Worm (Caenorhabditis elegans): ENCODE measurements around the gene sgo-1.
A peak's percentile ranks its signal among the peaks of the same experiment; 100 is the strongest.

The sgo-1 gene

DNA sequence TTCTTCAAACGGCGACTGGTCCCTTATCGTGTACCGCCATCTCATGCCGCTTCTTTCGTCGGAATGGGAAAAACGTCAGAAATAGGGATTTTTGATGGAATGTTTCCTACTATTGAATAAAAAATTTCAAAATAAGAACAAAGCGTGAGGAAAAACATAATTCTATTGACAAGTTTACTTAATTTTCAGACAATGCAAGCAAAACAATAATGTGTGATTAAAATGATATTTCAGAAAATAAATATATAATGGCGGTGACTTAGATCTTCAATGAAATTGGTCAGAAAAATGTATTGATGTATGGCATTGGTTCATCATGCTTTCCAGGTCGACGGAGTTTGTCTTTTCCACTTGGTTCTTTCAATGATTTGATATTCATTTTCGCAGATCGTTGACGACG is 1.6 kb downstream of the sgo-1 start, which contains the start of gene ntp-1:
ntp-1 (minus strand) TSS at position 101 of the 400 bp plus-strand sequence.
- TF ChIP-seq ztf-23 (GFP tag; IDR thresholded peaks at IDR 0.05) = no peak

DNA sequence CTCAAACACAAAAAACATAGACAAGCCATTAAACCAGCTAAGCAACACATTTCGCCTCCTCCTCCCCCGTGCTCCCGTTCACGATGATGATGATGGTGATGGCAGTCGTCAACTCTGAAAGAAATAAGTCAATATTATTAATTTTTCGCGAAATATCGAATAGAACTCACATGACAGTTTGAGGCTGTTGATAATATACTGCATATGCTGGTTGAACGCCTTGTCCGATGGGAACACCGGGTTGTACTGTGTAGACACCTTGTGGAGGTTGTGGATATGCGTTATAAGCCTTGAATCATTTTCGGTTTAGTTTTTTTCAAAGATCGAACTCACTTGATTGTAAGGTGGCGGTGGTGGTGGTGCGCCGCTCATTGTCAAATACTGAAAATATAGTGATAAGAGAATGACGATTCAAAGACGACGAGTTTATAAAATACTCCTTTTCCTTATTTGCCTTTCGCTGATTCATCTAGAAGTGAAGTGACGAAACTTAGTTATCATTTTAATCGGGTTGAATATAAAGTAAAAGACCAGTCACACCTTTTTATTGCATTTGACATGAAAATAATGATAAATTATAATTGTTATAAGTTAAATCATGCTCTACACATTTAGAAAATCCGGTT is 4.3 kb downstream of the sgo-1 start, which contains the start of gene C33H5.13:
C33H5.13 (minus strand) TSS at position 443 of the 626 bp plus-strand sequence.
- TF ChIP-seq ztf-29 (GFP tag; IDR thresholded peaks at IDR 0.05) (no peak), tab-1 (GFP tag; IDR thresholded peaks at IDR 0.05) (no peak)

DNA sequence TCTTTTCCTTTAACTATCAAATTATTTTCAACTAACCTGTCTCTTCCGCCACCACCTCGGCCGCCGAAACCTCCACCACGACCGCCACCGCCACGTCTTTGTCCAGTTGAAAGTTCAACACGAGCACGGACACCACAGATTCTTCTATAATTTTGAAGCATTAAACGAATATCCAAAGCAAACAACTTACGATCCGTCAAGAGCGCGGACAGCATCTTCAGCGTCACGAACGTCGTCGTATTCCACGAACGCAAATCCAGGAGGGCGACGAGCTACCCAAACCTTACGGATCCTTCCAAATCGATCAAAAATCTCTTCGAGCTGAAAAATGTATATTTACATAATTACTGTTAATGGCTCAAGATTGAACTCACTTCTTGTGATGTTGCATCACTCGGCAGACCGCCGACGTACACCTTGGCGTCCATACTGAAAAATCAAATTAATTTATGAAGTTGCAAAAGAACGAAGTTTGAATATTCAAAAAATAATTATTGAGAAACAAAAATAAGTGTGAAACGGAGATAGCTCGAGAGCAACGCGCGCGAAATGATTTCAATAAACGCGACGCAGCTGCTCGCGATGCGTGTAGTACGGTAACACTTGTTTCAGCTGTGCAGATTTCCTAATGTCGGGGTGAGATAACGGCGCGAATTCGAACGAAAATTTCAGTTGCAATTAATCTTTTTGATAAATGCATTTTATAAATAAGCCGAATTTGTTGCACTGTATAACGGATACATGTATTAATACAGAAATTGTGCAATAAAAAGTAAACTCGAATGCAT is 5.3 kb downstream of the sgo-1 start, which contains the start of gene rsp-6:
rsp-6 (minus strand) TSS at position 429 of the 788 bp plus-strand sequence.
- no peak for TF ChIP-seq tab-1 (GFP tag; IDR thresholded peaks at IDR 0.05)
- no peak for TF ChIP-seq med-1 (GFP tag; optimal IDR thresholded peaks at IDR 0.05; ENCODE audit: insufficient read depth)
- no peak for TF ChIP-seq ztf-23 (GFP tag; IDR thresholded peaks at IDR 0.05)
- peak; percentile 67; the same call in 1 of the 2 replicates for TF ChIP-seq flt-1 (GFP tag; IDR thresholded peaks at IDR 0.05)
- TF ChIP-seq ref-1 (GFP tag; conservative IDR thresholded peaks at IDR 0.05) = no peak
- TF ChIP-seq ztf-29 (GFP tag; IDR thresholded peaks at IDR 0.05) = no peak
- TF ChIP-seq T22C8.4 (GFP tag; IDR thresholded peaks at IDR 0.05) = no peak
- TF ChIP-seq klf-2 (GFP tag; conservative IDR thresholded peaks at IDR 0.05) = no peak
- peak; percentile 73 for TF ChIP-seq cog-1 (tag; optimal IDR thresholded peaks at IDR 0.05)

DNA sequence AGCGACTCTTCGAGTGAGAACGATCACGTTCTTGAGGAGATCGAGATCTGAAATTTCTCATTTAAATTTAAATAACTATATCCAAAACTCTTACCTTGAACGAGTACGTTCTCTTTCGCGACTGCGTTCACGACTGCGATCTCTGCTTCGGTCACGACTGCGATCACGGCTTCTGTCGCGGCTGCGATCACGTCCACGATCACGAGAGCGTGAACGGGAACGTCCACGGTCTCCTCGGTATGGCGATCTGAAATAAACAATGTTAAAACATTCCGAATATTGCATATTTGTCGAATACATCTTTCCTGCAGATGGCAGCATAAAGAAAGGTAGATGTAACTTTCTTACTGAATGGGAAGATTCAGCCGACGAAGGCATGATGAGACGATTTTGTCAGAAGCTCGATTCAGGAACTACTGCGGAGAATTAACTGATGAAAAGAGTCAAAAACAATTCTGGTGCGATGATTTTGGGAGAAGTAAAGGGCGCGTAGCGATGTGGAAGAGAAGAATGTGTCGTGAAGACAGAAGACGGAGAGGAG is 6.1 kb downstream of the sgo-1 start:
- TF ChIP-seq ztf-23 (GFP tag; IDR thresholded peaks at IDR 0.05) (no peak), tab-1 (GFP tag; IDR thresholded peaks at IDR 0.05) (no peak), T22C8.4 (GFP tag; IDR thresholded peaks at IDR 0.05) (no peak), klf-2 (GFP tag; conservative IDR thresholded peaks at IDR 0.05) (no peak), flt-1 (GFP tag; IDR thresholded peaks at IDR 0.05) (no peak), ztf-29 (GFP tag; IDR thresholded peaks at IDR 0.05) (no peak), ref-1 (GFP tag; conservative IDR thresholded peaks at IDR 0.05) (no peak), med-1 (GFP tag; optimal IDR thresholded peaks at IDR 0.05; ENCODE audit: insufficient read depth) (no peak), cog-1 (tag; optimal IDR thresholded peaks at IDR 0.05) (no peak)

DNA sequence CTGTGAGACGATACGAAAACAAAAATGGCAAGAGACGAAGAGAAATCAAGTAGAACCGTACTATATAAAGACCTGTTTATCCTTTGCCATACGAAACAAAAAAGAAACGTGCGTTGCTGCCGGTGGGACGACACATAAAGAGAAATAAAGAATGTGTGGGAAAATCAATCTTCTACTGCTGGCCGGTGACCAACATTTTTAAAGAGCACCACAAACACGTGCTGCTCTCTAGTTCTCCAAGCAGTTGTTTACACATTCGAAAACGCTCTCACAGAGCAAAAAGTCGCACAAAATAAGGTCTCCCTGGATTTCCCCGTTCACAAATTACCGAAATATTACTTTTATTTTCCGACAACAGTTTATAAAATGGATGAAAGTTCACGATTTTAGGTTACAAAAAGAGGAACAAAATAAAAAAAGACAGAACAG is 6.7 kb downstream of the sgo-1 start, which contains the start of gene imp-3:
imp-3 (minus strand) TSS at position 93 of the 429 bp plus-strand sequence.
- TF ChIP-seq tab-1 (GFP tag; IDR thresholded peaks at IDR 0.05) (no peak), med-1 (GFP tag; optimal IDR thresholded peaks at IDR 0.05; ENCODE audit: insufficient read depth) (no peak), T22C8.4 (GFP tag; IDR thresholded peaks at IDR 0.05) (no peak), ztf-23 (GFP tag; IDR thresholded peaks at IDR 0.05) (no peak), cog-1 (tag; optimal IDR thresholded peaks at IDR 0.05) (no peak), klf-2 (GFP tag; conservative IDR thresholded peaks at IDR 0.05) (no peak), flt-1 (GFP tag; IDR thresholded peaks at IDR 0.05) (no peak), ztf-29 (GFP tag; IDR thresholded peaks at IDR 0.05) (no peak), ref-1 (GFP tag; conservative IDR thresholded peaks at IDR 0.05) (no peak)

DNA sequence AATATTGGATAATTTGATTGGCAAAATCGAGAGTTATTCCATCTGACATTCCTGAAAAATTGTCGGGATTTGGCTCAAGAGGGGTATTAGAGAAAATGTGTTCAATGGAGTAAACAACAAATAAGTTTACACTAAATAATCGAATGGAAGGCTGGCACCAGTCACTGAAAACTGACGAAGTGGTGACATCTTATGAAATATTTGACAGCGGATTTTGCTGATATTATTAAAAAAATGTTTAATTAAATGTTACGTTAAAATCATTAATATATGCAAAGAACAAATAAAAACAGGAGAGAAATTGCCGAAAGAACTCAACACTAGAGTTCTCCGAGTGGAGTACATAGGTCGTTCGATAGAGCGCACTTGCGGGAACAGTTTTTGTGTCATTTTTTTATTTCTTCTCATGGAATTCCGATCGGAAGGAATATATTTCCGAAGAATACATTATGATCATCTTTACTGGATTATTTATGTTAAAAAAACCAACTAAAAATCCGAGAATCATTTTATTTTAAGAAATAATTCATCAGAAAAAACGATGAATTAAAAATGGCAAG is 10.7 kb downstream of the sgo-1 start, which contains the start of gene tag-322:
tag-322 (minus strand) TSS at position 51 of the 560 bp plus-strand sequence.
- TF ChIP-seq cog-1 (tag; optimal IDR thresholded peaks at IDR 0.05) (peak; percentile 32), T22C8.4 (GFP tag; IDR thresholded peaks at IDR 0.05) (no peak)

DNA sequence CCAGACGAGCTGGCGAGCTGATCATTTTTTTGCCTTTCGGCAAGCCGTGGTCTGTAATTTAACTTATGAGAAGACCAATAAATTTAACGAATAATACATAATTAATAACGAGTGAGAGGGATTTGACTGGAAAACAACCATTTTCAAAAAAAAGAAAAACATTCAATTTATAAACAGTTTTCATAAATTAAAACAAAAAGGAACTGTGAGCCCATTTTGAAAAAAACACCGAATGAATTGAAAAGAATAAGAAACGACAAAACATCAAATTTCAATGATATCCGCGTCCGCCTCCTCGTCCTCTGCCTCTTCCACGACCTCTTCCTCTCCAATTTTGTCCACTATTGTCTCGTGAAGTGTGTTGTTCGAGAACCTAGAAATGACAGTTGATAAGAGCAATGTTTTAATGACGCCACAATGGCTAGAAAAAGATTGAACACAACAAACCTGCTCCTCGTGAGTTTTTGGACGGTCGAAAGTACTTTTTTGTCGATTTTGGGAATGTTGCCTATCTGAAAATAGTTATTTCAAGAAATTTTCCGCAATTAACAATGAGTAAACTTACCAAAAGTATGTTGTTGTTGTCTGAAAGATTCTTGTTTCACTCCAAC is 12.4 kb downstream of the sgo-1 start, which contains the start of gene tag-321:
tag-321 (minus strand) TSS at position 51 of the 611 bp plus-strand sequence.
- TF ChIP-seq ztf-29 (GFP tag; IDR thresholded peaks at IDR 0.05) (no peak), klf-2 (GFP tag; conservative IDR thresholded peaks at IDR 0.05) (no peak), T22C8.4 (GFP tag; IDR thresholded peaks at IDR 0.05) (no peak), med-1 (GFP tag; optimal IDR thresholded peaks at IDR 0.05; ENCODE audit: insufficient read depth) (no peak), tab-1 (GFP tag; IDR thresholded peaks at IDR 0.05) (no peak), cog-1 (tag; optimal IDR thresholded peaks at IDR 0.05) (no peak), flt-1 (GFP tag; IDR thresholded peaks at IDR 0.05) (no peak), ref-1 (GFP tag; conservative IDR thresholded peaks at IDR 0.05) (no peak), ztf-23 (GFP tag; IDR thresholded peaks at IDR 0.05) (no peak)

DNA sequence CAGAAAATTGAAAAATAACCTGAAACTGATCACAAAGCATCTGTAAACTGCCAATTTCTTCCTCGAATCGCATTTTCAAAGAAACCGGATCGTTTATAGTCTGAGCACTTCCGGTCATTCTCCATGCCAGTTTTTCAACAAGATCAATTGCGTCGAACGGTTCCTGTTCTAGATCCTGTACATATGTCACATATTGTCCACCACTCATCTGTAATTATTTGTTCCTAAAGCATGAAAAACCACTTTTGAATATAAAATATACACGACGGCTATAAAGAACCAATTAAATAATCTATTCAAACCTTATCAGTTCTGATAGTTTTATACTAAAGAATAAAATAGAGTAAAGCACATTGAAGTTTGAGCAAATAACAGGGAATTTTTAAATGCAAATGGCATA is 14.0 kb downstream of the sgo-1 start, which contains the start of gene sec-10:
sec-10 (minus strand) TSS at position 208 of the 400 bp plus-strand sequence.
- TF ChIP-seq flt-1 (GFP tag; IDR thresholded peaks at IDR 0.05) = no peak
- TF ChIP-seq ztf-29 (GFP tag; IDR thresholded peaks at IDR 0.05) = no peak
- no peak for TF ChIP-seq tab-1 (GFP tag; IDR thresholded peaks at IDR 0.05)
- TF ChIP-seq cog-1 (tag; optimal IDR thresholded peaks at IDR 0.05) = no peak
- no peak for TF ChIP-seq klf-2 (GFP tag; conservative IDR thresholded peaks at IDR 0.05)
- TF ChIP-seq ref-1 (GFP tag; conservative IDR thresholded peaks at IDR 0.05) = no peak
- TF ChIP-seq ztf-23 (GFP tag; IDR thresholded peaks at IDR 0.05) = no peak
- no peak for TF ChIP-seq med-1 (GFP tag; optimal IDR thresholded peaks at IDR 0.05; ENCODE audit: insufficient read depth)
- TF ChIP-seq T22C8.4 (GFP tag; IDR thresholded peaks at IDR 0.05) = no peak

DNA sequence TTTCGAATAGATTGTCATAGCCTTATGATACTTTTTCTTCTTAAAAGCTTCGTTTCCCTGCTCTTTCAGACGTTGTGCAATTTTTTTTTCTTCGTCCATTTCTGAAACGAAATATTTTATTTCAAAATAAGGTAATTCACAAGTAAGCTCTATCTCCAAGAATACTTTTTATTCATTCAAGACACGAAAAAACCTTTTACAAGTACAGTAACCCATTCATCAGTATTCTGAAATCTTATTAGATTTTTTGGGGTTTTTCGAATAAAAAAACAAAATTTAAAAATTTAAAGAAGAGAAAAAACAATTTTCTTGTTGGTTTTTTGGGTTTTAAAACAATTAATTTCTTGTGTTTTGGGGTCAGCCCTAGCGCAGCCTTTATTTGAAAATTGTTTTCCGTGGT is 17.4 kb downstream of the sgo-1 start, which contains the start of gene rpap-3:
rpap-3 (minus strand) TSS at position 101 of the 400 bp plus-strand sequence.
- TF ChIP-seq flt-1 (GFP tag; IDR thresholded peaks at IDR 0.05) = no peak

All from whole organism, midembryonic.